Worm (Caenorhabditis elegans): ENCODE measurements around the gene cyn-9.

Gene cyn-9

DNA sequence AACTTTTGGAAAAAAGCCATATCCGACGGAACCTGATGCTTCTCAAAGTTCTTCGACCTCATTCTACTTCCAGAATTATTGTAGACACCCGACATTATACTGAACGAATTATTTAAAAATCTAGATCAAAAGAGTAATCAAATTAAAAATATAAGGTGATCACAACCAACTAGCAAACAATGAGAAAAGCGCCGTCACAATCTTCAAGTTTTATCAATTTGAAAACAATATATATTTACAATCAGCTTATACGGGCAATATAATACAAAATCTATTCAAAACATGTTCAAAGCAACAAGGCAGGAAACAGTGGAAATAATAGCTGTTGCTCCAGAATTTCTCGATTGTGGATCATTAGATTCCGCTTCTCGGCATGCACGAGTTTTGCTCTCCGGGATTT is 25.4 kb upstream of the cyn-9 start, which contains the start of gene C14B1.12:
Gene C14B1.12 (minus strand): TSS at position 101 of the 400 bp plus-strand sequence.
- TF ChIP-seq K11D2.4 (GFP tag; IDR thresholded peaks at IDR 0.05) (no peak), ekl-4 (GFP tag; IDR thresholded peaks at IDR 0.05) (peak; percentile 60; the same call in 1 of the 2 replicates)

DNA sequence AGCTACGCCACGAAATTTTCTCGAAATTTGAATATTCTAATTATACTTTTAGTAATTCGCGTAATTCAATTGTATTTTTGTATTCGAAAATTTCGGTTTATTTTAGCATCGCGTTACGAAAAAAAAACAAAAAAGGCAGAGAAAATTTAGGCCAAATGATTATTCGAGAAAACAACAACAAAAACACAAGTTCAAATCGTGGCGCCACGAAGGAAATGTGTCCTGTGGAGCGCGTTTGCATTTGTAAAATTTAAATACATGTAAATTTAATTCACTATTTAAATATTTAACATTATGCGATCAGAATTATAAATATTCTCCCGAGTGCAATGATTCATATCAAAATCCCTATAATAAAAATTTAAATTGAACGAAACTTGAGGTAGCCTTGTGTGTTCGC is 24.3 kb upstream of the cyn-9 start:
- TF ChIP-seq D2030.7 (GFP tag; IDR thresholded peaks at IDR 0.05) (peak; percentile 56), lin-54 (GFP tag; optimal IDR thresholded peaks at IDR 0.05) (peak; percentile 63), madf-6 (GFP tag; IDR thresholded peaks at IDR 0.05) (peak; percentile 61; the same call in 1 of the 2 replicates), hsf-1 (GFP tag; IDR thresholded peaks at IDR 0.05) (peak; percentile 88), snpc-3.4 (tag; optimal IDR thresholded peaks at IDR 0.05) (peak; percentile 65), F57A8.1 (GFP tag; optimal IDR thresholded peaks at IDR 0.05) (no peak), Y53F4B.3 (GFP tag; IDR thresholded peaks at IDR 0.05) (no peak), F33H1.4 (GFP tag; IDR thresholded peaks at IDR 0.05) (peak; percentile 54), lsy-27 (tag; optimal IDR thresholded peaks at IDR 0.05; ENCODE audit: borderline replicate concordance, insufficient read depth) (no peak), tbp1 (GFP tag; optimal IDR thresholded peaks at IDR 0.05) (peak; percentile 4), madf-8 (GFP tag; conservative IDR thresholded peaks at IDR 0.05) (peak; percentile 60), lsl-1 (GFP tag; optimal IDR thresholded peaks at IDR 0.05) (peak; percentile 45), efl-1 (GFP tag; optimal IDR thresholded peaks at IDR 0.05) (peak; percentile 79), F37B4.10 (GFP tag; IDR thresholded peaks at IDR 0.05) (no peak), ama-1 (optimal IDR thresholded peaks at IDR 0.05) (no peak), ama-1 (GFP tag; optimal IDR thresholded peaks at IDR 0.05) (peak in 1 of 2 experiments; percentile 12)

DNA sequence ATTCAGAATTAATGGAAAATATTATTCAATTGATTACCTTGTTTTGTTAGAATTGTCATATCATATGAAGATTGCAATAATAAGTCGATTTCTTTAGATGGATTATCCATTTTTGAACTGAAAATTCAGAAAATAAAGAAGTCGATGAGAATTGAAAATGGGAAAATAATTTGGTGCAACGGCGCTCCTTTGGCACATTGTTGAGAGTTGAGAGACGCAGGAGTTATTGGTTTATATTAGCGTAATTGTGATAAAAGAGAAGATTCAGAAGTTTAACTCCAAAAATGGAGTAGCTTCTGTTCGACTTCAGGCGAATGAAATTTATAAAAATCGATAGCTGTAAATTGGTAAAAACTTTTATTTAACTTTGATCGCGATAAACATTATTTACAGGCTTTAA is 20.1 kb upstream of the cyn-9 start, which contains the start of gene C14B1.8:
Gene C14B1.8 (minus strand): TSS at position 117 of the 400 bp plus-strand sequence.
- no peak for TF ChIP-seq ztf-25 (GFP tag; IDR thresholded peaks at IDR 0.05)
- peak; percentile 27 for TF ChIP-seq snpc-1.3 (tag; optimal IDR thresholded peaks at IDR 0.05; ENCODE audit: insufficient read depth)
- TF ChIP-seq mxl-1 (tag; optimal IDR thresholded peaks at IDR 0.05) = no peak
- TF ChIP-seq lin-35 (GFP tag; optimal IDR thresholded peaks at IDR 0.05) = no peak
- no peak for TF ChIP-seq nhr-120 (GFP tag; IDR thresholded peaks at IDR 0.05)
- TF ChIP-seq dox-1 (GFP tag; IDR thresholded peaks at IDR 0.05) = no peak
- no peak for TF ChIP-seq rpc-1 (optimal IDR thresholded peaks at IDR 0.05)
- no peak for TF ChIP-seq rpc-1 (tag; optimal IDR thresholded peaks at IDR 0.05)
- no peak for TF ChIP-seq ceh-40 (GFP tag; IDR thresholded peaks at IDR 0.05)
- no peak for TF ChIP-seq madf-3 (GFP tag; IDR thresholded peaks at IDR 0.05)
- no peak for TF ChIP-seq ztf-18 (tag; optimal IDR thresholded peaks at IDR 0.05)
- TF ChIP-seq bed-1 (GFP tag; IDR thresholded peaks at IDR 0.05) = no peak
- no peak for TF ChIP-seq egrh-3 (GFP tag; IDR thresholded peaks at IDR 0.05)
- TF ChIP-seq F52B5.7 (tag; optimal IDR thresholded peaks at IDR 0.05) = no peak
- TF ChIP-seq hlh-12 (tag; optimal IDR thresholded peaks at IDR 0.05) = no peak
- TF ChIP-seq sdz-38 (tag; optimal IDR thresholded peaks at IDR 0.05) = no peak
- TF ChIP-seq mcd-1 (GFP tag; IDR thresholded peaks at IDR 0.05) = no peak
- TF ChIP-seq ceh-79 (tag; optimal IDR thresholded peaks at IDR 0.05) = no peak
- no peak for TF ChIP-seq ama-1 (optimal IDR thresholded peaks at IDR 0.05)
- peak in 1 of 2 experiments; percentile 19 for TF ChIP-seq ama-1 (GFP tag; optimal IDR thresholded peaks at IDR 0.05)
- TF ChIP-seq snpc-1.1 (tag; optimal IDR thresholded peaks at IDR 0.05; ENCODE audit: insufficient read depth) = no peak
- TF ChIP-seq ceh-100 (GFP tag; IDR thresholded peaks at IDR 0.05) = 0 out of 2 replicates have a peak, but pooled peaks have one; percentile 29
- no peak for TF ChIP-seq F39B2.1 (GFP tag; IDR thresholded peaks at IDR 0.05)
- 0 out of 2 replicates have a peak, but pooled peaks have one; percentile 36 for TF ChIP-seq attf-6 (GFP tag; IDR thresholded peaks at IDR 0.05)
- TF ChIP-seq lir-1 (GFP tag; conservative IDR thresholded peaks at IDR 0.05) = no peak
- no peak for TF ChIP-seq K12H6.12 (tag; optimal IDR thresholded peaks at IDR 0.05)
- TF ChIP-seq pbrm-1 (GFP tag; IDR thresholded peaks at IDR 0.05) = no peak
- peak; percentile 34 for TF ChIP-seq snpc-3.4 (tag; optimal IDR thresholded peaks at IDR 0.05)
- TF ChIP-seq B0035.1 (tag; optimal IDR thresholded peaks at IDR 0.05) = no peak
- no peak for TF ChIP-seq sea-2 (GFP tag; IDR thresholded peaks at IDR 0.05)
- no peak for TF ChIP-seq nhr-27 (tag; optimal IDR thresholded peaks at IDR 0.05)
- TF ChIP-seq tbx-9 (tag; optimal IDR thresholded peaks at IDR 0.05; ENCODE audit: borderline replicate concordance) = no peak
